Fruit fly (Drosophila melanogaster) whole organism, larva: ENCODE measurements around the gene CG12155.

Experiments used
- noc ChIP-seq: fragments of 200-800 bp; sonication (Bioruptor generic); optimal IDR thresholded peaks from 3 replicates; lab custom pipeline; 2019; ENCODE audit warnings: missing biosample characterization, mild to moderate bottlenecking, missing genetic modification characterization, moderate library complexity

Gene CG12155

dm6 chrX:7707350-7708241, 21.0 kb upstream of the CG12155 start:
- no peak for TF ChIP-seq noc

DNA sequence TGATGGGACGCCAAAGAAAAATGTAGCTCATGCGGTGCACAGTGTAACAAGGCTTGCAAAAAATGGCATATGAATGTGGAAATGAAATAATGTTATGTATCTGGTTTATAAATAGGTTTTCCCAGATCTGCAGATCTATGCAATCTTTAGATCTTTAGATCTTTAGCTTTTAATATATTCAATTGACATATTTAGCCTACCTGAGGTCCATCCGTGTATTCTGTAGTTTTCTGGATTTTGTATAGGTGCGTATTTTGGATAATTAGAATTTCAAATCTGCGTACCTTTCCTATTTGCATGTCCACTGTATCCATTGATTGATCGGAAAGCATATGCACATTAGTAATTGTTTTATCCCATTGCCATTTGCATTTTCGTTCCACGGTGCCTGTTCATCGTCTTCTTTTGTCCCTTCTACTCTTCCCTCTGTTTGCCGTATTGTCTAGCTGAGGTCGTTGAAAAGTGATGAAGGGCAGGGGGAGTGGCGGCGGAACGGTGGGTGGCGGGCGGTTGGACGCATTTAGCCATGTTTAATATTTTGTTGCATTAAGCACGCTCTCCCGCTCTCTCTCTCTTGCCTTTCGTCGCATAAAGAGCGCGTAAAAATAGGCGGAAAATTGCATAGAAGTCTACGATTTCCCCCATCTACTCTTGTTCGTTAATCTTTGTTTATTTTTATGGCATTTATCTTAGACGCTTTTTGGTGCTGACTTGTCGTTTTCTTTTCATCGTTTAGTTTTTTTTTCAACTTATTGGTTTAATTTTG, 19.4 kb upstream of the CG12155 start, which contains the start of gene CHES-1-like:
Gene CHES-1-like (minus strand): TSS at position 444 of the 766 bp plus-strand sequence.
- peak; percentile 93 for TF ChIP-seq noc

DNA sequence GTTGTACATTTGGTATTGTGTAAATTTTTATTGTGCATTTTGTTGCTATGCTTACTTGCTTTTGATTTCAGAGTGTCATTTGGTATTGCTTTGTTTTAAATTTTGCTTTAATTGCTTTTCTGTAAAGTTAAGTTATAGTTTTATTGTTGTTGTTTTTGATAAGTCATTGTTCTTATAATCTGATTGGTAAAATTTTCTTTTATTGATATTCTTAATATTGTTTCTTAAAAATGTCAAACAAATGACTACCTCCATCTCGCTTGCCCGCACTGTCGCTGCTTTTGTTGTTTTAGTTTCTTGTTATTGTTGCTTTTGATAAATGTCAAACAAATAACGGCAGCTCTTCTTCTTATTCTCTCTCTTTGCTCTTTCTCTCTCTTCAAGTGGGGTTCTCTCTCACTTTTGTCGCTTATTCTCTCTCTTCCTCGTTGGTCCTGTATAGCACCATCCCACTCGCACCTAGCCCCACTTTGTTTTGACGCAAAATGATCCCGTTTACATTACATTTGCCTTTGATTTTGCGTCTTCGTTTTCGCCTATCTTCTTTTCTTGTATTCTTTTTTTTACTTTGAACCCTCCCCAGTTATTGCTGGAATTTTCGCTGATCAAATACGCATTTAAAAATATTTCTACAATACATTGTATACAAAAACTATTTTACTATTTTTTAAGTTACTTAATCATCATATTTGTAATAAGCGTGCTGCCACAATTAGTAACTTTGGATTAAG, 18.7 kb upstream of the CG12155 start:
- no peak for TF ChIP-seq noc

- no peak for TF ChIP-seq noc
These were observed 18.0 kb upstream of the CG12155 start for dm6 chrX:7710439-7711154.

DNA sequence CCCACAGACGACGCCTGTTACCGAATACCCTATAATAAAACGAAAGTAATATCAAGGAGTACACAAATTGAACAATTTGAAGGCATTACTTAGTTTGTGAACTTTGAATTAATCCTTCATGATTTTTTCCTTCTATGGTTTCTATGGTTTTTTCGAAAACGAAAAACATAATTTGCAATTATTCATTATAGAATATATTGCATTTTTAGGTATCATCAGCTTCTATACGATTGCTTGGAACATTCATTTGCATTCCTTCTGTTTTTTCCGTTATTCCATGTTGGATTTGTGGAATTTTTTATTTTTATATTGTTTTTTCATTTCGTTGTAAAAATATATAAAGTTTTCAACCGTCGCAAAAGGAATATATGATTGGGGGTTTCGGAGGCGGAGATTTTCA, 13.1 kb upstream of the CG12155 start:
- TF ChIP-seq noc = no peak

DNA sequence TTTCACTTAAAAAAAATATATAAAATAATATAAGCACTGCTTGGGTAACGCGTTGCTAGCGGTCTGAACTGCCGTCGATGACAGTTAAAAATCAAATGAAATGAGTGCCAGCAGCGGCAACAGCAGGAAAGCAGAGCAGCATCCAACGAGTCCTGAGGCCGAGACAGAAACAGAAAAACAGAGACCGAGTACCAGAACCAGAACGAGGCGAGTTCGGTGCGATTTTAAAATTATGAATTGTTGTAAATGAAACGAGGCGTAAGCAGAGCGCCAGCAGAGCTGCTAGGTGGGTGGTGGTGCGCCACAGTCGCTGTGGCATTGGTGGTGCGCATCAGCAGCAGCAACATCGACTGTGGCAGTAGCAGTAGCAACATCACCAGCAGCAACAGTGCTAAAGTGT, 10.7 kb upstream of the CG12155 start, which contains the start of gene CG15478:
Gene CG15478 (minus strand): TSS at position 101 of the 400 bp plus-strand sequence.
- no peak for TF ChIP-seq noc

- TF ChIP-seq noc = no peak
These were observed 6.7 kb upstream of the CG12155 start, which contains the start of gene Hira for dm6 chrX:7721905-7722304. Hira (plus strand) TSS chrX:7722119.

- peak; percentile 72 for TF ChIP-seq noc
These were observed 5.8 kb downstream of the CG12155 start, which contains the start of the genes Pdp and Rab39 for dm6 chrX:7734131-7734930. Pdp (minus strand) TSS chrX:7734651. Rab39 (plus strand) TSS chrX:7734923.

DNA sequence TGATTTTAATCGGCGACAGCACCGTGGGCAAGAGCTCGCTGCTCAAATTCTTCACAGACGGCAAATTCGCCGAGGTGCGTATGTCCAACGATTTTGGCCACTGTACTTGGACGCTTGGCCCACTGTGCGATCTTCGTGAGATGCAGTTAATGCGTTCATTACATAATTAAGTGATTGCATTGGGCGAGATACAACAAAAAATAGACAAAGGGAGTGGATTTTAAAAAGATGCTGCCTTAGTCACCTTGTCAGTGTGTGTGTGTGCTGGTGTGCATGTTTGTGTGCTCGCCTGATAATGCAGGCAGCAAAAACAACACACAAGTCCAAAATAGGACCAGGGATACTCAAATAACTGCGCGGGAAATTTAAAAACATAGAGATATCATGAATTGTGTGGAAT, 6.7 kb downstream of the CG12155 start:
- TF ChIP-seq noc = no peak

dm6 chrX:7736593-7736992, 8.0 kb downstream of the CG12155 start, which contains the start of gene Tom40:
Tom40 (plus strand) TSS chrX:7736893.
- no peak for TF ChIP-seq noc

dm6 chrX:7737156-7737771, 8.7 kb downstream of the CG12155 start:
- TF ChIP-seq noc = no peak

DNA sequence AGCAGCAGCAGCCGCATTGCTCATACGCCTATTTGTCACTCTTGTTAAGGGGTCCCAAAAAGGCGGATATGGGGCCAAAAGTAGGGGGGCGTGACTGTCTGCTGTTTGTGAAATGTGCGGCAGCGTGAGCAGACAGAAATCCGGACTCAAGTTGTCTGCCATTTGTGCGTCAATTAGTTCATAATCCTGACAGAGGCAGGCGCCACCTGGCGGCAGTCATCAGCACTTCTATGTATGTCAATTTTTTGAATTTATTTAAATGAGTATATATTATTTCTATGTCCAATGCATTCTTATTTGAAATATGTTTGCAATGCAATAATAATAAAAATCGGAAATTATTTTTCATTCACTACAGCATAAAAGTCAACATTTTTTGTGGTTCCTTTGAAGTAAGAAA, 15.5 kb downstream of the CG12155 start:
- TF ChIP-seq noc = no peak

DNA sequence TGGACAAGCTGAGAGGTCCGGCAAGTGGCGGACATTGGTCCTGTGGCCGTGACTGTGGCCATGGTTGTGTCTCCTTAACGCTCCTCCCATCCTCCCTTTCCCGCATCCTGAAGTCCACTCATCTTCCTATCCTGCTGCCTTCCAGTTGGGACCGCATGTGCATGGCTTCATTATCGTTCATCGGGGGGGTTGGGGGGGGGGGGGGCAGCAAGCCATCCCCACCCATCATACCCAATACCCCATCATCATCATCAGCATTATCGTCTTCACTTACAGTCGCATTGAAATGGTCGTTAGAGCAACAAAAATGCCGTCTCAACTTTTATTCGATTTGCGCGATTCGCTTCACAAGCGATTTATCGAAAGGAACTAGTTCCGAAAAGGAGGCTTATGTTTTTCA, 17.8 kb downstream of the CG12155 start:
- no peak for TF ChIP-seq noc

DNA sequence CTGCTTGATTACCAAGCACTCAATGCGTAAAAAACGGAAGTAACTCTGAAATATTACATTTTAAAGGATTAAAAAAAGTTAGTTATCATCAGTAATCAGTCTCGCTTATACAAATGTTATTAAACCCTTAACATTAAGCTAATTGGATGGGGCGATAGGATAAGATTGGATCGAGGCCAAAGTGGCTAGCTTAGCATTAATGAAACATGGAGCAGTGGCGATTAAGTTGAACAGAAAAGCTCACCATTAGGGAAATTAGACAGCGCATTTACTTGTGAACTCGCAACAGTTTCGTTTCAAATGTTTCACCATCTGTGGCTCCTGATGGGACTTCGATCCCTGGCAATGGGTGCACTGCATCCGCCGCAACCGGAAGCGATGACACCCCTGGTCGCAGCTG, 36.1 kb downstream of the CG12155 start, which contains the start of gene Ir7a:
Gene Ir7a (plus strand): TSS at position 301 of the 400 bp plus-strand sequence.
- TF ChIP-seq noc = no peak
